Worm (Caenorhabditis elegans): ENCODE measurements around the gene F15B10.3.

Gene F15B10.3

ce11 chrIV:6646905-6647304 is 44.4 kb downstream of the F15B10.3 start:
- TF ChIP-seq mcd-1 (GFP tag; IDR thresholded peaks at IDR 0.05) (no peak), ceh-58 (GFP tag; IDR thresholded peaks at IDR 0.05) (no peak), sea-2 (GFP tag; IDR thresholded peaks at IDR 0.05) (no peak), aptf-2 (GFP tag; conservative IDR thresholded peaks at IDR 0.05) (no peak), sdz-38 (tag; optimal IDR thresholded peaks at IDR 0.05) (no peak), F55B11.4 (tag; optimal IDR thresholded peaks at IDR 0.05; ENCODE audit: borderline replicate concordance, insufficient read depth) (no peak), hmg-20 (GFP tag; IDR thresholded peaks at IDR 0.05) (no peak), F22D6.2 (tag; optimal IDR thresholded peaks at IDR 0.05) (no peak), ztf-25 (GFP tag; IDR thresholded peaks at IDR 0.05) (no peak), nfya-1 (tag; optimal IDR thresholded peaks at IDR 0.05; ENCODE audit: borderline replicate concordance, insufficient read depth) (no peak), egrh-3 (GFP tag; IDR thresholded peaks at IDR 0.05) (no peak)

ce11 chrIV:6648625-6649024 is 46.1 kb downstream of the F15B10.3 start:
- TF ChIP-seq zfh-2 (GFP tag; conservative IDR thresholded peaks at IDR 0.05) = no peak
- TF ChIP-seq hmg-1.2 (GFP tag; IDR thresholded peaks at IDR 0.05) = peak; percentile 77

ce11 chrIV:6652479-6653022 is 50.1 kb downstream of the F15B10.3 start:
- no peak for TF ChIP-seq him-1 (tag; optimal IDR thresholded peaks at IDR 0.05)
- TF ChIP-seq let-526 (GFP tag; IDR thresholded peaks at IDR 0.05) = no peak
- no peak for TF ChIP-seq dpl-1 (GFP tag; optimal IDR thresholded peaks at IDR 0.05)
- no peak for TF ChIP-seq ztf-22 (GFP tag; optimal IDR thresholded peaks at IDR 0.05)
- no peak for TF ChIP-seq zfh-2 (GFP tag; conservative IDR thresholded peaks at IDR 0.05)
- TF ChIP-seq repo-1 (tag; optimal IDR thresholded peaks at IDR 0.05) = no peak
- TF ChIP-seq ztf-18 (tag; optimal IDR thresholded peaks at IDR 0.05) = no peak
- no peak for TF ChIP-seq F37B4.10 (GFP tag; IDR thresholded peaks at IDR 0.05)
- TF ChIP-seq T26A5.8 (tag; optimal IDR thresholded peaks at IDR 0.05) = no peak
- no peak for TF ChIP-seq tbx-9 (tag; optimal IDR thresholded peaks at IDR 0.05; ENCODE audit: borderline replicate concordance)

All from whole organism, young adult.